Worm (Caenorhabditis elegans) whole organism, L4/young adult: ENCODE measurements around the gene Y48D7A.1.
A peak's percentile ranks its signal among the peaks of the same experiment; 100 is the strongest.

Experiments
- W03F9.2 ChIP-seq: fragments of 150-350 bp; optimal IDR thresholded peaks from 2 replicates; lab custom pipeline; 2014; ENCODE audit warnings: missing biosample characterization, missing genetic modification characterization
- dao-5 ChIP-seq: sonication (generic microtip); optimal IDR thresholded peaks from 2 replicates; lab custom pipeline; 2016; ENCODE audit warnings: missing genotype, missing genetic modification characterization, moderate library complexity, missing compliant biosample characterization
- him-1 ChIP-seq: sonication (generic microtip); optimal IDR thresholded peaks from 2 replicates; lab custom pipeline; 2016; ENCODE audit warnings: missing genotype, missing genetic modification reagents, missing genetic modification characterization, missing compliant biosample characterization

The Y48D7A.1 gene

DNA sequence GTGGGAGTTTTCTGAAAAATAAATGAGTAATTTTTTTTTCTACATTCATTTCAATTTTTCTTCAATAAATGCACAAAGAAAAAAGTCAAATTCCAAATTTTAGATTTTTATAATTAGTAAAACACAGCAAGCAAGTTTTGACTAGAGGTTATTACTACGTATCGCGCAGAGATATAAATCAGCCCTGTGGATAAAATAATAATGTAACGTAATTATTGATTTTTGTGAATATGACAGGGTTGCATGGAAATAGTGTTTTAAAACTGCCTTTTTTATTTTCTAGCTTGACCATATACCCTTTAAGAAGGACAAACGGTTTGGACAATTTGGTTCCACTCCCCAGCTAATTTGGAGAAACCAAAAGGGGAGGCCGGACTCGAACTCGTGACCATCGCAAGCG, 13.0 kb upstream of the Y48D7A.1 start:
- TF ChIP-seq W03F9.2 (tag; lab: Kevin White, UChicago) (no peak), him-1 (tag; lab: Kevin White, UChicago) (no peak), dao-5 (tag; lab: Kevin White, UChicago) (no peak)

DNA sequence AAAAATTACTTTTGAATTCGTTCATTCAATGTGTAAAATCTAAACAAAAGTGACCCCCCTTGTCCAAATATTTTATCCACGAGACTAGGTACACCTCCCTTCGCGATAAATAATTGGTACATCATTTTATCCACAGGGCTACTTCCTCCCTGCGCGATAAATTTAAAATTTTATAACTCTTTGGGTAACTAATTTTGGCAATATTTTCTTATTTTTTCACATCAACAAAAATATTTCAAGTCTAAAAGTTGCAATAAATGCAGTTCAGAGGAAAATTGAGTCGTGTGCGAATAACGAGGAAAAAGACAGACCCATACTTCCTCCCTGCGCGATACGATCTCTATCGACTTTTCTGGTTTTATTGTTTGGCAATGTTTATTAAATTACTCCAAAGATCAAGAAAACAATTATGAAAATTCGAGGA, 12.3 kb upstream of the Y48D7A.1 start:
- TF ChIP-seq dao-5 (tag; lab: Kevin White, UChicago) (peak; percentile 68), W03F9.2 (tag; lab: Kevin White, UChicago) (peak; percentile 98), him-1 (tag; lab: Kevin White, UChicago) (peak; percentile 99)

DNA sequence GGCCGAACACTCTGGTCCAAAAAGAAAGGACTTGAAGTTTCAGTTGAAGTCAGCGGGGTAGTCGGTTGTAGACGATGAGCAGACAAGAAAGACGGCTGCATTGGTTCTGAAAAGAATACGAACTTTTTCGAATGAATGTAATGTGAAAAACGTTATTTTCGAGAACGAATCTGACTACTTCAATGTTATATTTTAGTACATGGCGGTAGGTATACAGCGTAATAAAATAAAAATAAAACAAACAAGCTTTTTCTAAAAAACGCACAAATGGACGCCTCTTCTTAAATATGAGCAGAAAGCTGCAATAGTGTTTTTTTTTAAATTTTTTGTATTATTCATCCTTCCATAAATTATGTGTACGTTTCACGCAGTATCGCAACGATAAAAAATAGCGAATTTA, 9.6 kb upstream of the Y48D7A.1 start, which contains the start of gene Y41G9A.17:
TSS of gene Y41G9A.17 (minus strand) at position 101 of the 400 bp plus-strand sequence.
- no peak for TF ChIP-seq W03F9.2 (tag; lab: Kevin White, UChicago)
- TF ChIP-seq dao-5 (tag; lab: Kevin White, UChicago), result no peak
- no peak for TF ChIP-seq him-1 (tag; lab: Kevin White, UChicago)

DNA sequence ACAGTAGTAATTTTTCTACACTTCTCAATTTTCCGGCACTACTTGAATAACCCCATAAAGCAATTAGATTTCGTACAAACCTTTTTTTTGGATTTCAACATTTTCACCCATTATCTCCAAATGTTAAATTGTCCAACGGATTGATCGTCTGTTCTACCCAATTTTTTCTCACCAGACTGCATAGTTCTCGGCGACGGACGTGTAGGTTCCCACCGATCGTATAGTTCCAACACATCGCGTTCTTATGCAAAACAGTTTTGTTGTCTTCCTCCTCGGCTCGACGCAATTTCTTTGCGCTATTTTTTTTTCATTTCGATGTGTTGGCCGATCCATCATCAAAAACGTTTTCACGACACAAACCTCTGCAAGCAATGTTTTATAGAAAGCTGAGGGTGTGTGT, 5.6 kb upstream of the Y48D7A.1 start, which contains the start of gene Y41G9A.6:
TSS of gene Y41G9A.6 (minus strand) at position 101 of the 400 bp plus-strand sequence.
- no peak for TF ChIP-seq him-1 (tag; lab: Kevin White, UChicago)
- TF ChIP-seq W03F9.2 (tag; lab: Kevin White, UChicago), result no peak
- no peak for TF ChIP-seq dao-5 (tag; lab: Kevin White, UChicago)

DNA sequence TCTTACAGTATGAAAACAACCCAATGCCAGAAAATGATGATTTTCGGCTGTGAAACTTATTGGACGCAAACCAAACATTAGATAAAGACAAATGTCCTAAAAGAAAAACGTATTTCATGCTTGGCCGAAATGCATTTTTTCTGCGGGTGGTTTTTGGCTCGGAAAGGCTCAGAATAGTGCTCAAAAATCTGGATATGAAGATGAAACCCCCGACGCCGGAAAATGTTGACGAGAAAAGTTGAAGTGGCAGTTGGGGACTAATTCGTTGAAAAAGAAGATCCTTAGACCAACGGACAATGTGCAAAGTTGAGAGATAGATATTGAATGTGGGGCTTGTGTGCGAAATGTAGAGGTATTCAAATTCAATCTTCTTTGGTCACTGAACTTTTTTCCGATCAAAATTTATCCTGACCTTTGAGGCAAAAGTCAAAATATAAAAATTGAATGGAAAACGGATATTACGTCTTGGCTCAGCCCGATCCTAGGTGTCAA, 9.3 kb downstream of the Y48D7A.1 start, which contains the start of gene flp-18:
TSS of gene flp-18 (minus strand) at position 51 of the 492 bp plus-strand sequence.
- TF ChIP-seq W03F9.2 (tag; lab: Kevin White, UChicago) (no peak), him-1 (tag; lab: Kevin White, UChicago) (no peak), dao-5 (tag; lab: Kevin White, UChicago) (no peak)

DNA sequence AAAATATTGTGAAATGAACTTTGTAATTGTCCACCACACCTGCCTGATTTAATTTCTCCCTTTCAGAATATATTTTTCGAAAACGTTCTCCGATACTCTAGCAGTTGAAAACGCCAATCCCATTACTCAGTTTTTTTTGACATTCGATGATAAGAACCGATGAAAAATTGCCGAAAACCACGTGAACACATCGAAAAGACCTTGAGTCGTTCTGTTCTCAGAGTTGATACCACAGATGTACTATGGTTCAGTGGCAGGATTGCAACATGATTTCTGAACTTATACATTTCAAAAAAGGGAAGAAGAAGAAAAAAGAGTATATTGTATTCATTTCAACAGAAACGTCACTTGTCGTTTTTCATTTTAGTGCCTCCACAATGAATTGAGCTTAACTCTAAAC, 10.7 kb downstream of the Y48D7A.1 start:
- no peak for TF ChIP-seq dao-5 (tag; lab: Kevin White, UChicago)

DNA sequence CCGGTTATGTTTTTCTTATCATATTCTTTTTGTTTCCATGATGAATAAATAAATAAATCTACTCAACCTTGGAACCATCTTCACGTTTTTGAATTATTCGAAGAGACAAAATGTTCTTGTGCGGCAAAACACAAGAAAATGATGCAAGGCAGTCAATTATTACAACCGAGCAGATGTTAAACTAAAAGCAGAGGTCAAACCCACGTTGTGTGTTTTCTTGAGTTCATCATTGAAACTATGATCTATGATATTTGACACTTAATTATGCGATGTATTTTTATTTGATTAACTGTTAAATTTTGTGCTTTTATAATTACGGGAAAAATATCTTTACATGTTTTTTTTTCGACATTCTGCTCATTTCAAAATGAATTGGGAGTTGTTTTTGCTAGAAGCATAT, 12.2 kb downstream of the Y48D7A.1 start:
- TF ChIP-seq dao-5 (tag; lab: Kevin White, UChicago), result no peak
- no peak for TF ChIP-seq him-1 (tag; lab: Kevin White, UChicago)
- no peak for TF ChIP-seq W03F9.2 (tag; lab: Kevin White, UChicago)

DNA sequence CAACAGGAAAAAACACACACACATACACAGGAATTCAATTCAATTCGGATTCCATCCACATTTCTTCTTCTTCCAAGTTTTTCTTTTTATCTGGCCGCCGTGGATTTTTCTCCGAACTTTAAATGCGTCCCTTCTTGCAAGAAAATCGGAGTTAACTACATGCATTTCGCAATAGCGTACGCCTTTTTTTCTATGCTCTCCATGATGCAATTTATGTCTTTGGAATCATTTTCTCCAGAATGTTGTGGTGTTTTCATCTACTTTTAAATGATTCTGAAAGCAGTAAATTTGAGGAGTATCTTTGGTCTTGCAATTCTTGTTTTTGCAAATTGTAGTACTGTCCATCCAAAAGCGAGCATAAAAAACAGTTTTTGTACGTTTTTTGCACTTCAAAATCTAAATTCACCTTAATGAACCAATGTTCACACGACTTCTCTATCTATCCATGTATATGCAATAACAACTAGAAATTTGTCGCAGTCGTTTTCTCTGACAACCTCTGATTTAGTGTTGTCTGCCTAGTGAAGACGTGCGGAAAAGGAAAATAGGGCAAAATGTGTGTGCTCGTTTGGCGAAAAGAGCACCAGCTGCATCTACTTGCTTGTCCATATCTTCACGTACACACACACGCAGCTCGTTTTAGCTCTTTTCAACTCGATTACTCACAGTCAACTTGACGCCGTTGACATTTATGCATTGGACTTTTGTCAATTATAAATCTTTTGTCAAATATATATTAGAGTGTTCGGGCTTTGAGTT, 13.2 kb downstream of the Y48D7A.1 start:
- TF ChIP-seq him-1 (tag; lab: Kevin White, UChicago) (no peak), W03F9.2 (tag; lab: Kevin White, UChicago) (no peak), dao-5 (tag; lab: Kevin White, UChicago) (no peak)

DNA sequence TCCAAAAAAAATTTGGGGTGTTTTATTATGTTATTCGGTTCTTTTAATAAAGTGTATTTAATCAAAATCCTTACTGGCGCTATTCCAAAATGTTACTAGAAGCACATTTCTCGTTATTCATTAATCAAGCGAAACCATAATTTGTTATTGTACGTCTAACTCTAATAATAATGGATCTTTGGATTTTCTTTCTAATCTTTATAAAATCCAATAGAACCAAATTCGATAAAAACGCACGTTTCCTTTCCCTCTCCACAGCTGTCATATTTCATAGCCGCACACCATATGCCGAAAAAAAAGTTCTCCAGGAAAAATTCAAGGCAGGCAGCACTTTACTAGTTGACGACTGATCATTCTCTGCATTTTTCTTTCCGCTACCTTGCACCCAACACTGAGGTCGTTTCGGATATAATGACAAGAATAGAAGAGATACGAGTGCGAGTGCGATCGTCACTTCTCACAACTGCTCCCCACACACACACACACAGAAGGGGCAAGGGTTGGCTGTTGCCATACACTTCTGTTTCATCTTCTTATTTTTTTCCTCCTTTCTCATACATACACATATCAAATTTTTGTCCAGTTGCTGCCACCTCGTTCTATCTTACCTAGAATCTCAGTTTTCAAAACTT, 14.4 kb downstream of the Y48D7A.1 start:
- TF ChIP-seq dao-5 (tag; lab: Kevin White, UChicago), result no peak
- no peak for TF ChIP-seq him-1 (tag; lab: Kevin White, UChicago)
- no peak for TF ChIP-seq W03F9.2 (tag; lab: Kevin White, UChicago)

DNA sequence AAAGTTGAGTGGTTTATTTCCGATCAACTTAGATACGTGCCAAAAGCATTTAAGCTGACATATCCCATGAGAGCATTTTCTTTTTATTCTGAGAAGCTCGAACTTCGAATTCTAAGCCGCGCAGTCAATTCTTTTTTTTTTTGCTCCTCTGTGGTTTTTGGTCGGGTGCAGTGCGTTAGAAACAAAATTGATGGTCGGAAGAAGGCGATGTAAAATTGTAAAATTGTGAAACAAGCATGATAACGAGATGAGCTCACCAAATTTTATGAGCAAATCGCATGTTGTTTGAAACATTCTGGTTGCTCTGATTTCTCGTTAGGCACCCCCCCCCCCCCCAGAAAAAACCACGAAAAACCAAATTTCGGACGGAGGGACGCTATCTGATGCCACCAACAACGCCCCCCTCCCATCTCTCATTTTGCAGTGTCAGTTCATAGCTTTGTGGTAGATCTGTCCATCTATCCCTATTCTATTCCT, 15.4 kb downstream of the Y48D7A.1 start, which contains the start of gene aqp-7:
TSS of gene aqp-7 (plus strand) at position 427 of the 477 bp plus-strand sequence.
- TF ChIP-seq W03F9.2 (tag; lab: Kevin White, UChicago), result no peak

DNA sequence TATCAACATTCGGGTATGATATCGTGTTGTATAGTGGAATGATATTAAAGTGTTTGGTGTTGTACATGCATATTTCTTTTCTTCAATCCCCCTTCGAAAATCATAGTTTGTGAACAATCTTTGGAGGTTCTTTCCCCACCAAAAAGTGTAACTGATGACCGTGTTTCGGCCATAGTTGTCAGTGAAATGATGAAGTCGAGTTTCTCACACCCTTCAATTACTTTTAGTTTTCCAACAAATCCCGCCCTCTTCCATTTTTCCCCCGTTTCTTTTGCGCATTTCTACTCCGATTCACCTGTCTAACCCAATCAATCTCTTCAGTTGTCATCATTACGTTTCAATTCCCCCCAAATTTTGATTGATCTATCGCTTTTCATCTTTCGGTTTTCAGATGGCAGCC, 15.9 kb downstream of the Y48D7A.1 start:
- TF ChIP-seq him-1 (tag; lab: Kevin White, UChicago), result no peak
- TF ChIP-seq W03F9.2 (tag; lab: Kevin White, UChicago), result no peak
- TF ChIP-seq dao-5 (tag; lab: Kevin White, UChicago), result no peak

DNA sequence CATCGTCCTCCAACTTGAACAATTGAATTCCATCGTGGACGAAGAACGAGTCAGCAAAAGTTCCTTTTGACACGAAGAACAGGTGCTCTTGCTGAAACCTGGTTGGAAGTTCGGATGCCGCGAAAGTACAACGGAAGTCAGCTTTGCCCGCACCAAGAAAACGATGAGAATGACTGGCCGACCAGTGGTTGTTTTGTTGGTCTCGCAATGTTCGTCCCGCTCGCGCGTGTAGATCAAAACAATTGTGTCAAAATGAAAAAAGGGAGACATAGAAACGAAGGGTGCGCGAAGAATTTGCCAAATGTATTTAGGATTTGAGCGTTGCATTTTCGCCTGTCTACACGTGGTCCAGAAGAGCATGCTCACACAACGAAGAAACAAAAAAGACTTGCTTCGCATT, 19.7 kb downstream of the Y48D7A.1 start, which contains the start of gene M02F4.1:
TSS of gene M02F4.1 (minus strand) at position 101 of the 400 bp plus-strand sequence.
- TF ChIP-seq him-1 (tag; lab: Kevin White, UChicago) (no peak), W03F9.2 (tag; lab: Kevin White, UChicago) (no peak), dao-5 (tag; lab: Kevin White, UChicago) (no peak)

DNA sequence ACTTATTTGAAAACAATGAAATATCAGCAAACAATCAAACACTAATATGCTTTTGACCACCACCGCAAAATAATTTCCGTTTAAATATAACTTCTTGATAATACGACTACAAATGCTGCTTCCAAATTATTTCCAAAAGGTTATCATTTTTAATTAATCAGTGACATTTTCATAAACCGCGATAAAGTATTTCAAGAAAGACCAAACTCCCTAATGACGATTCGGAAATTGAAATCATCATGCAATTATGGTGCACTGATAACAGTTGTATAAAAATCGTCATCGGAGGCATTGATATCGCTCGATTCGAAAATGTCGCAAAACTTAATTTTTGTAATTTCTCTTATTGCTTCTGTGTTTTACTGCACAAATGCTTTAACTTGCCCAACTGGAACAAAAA, 22.2 kb downstream of the Y48D7A.1 start, which contains the start of gene clec-265:
TSS of gene clec-265 (plus strand) at position 300 of the 400 bp plus-strand sequence.
- TF ChIP-seq dao-5 (tag; lab: Kevin White, UChicago), result no peak
- no peak for TF ChIP-seq him-1 (tag; lab: Kevin White, UChicago)
- TF ChIP-seq W03F9.2 (tag; lab: Kevin White, UChicago), result no peak
